Worm (Caenorhabditis elegans) whole organism, L2 larva: ENCODE data around the gene ttm-2.

Experiments
- R02D3.7 ChIP-seq: fragments of 150-350 bp; optimal IDR thresholded peaks from 2 replicates; lab custom pipeline; 2014; ENCODE audit warnings: missing biosample characterization, missing genetic modification characterization
- ama-1 ChIP-seq: fragments of 150-350 bp; optimal IDR thresholded peaks from 2 replicates; lab custom pipeline; 2018; ENCODE audit warnings: inconsistent platforms
- elt-1 ChIP-seq: fragments of 150-350 bp; optimal IDR thresholded peaks from 2 replicates; lab custom pipeline; 2014; ENCODE audit warnings: missing biosample characterization, missing genetic modification characterization
- gmeb-1 ChIP-seq: fragments of 150-350 bp; optimal IDR thresholded peaks from 2 replicates; lab custom pipeline; 2014; ENCODE audit warnings: missing biosample characterization, missing genetic modification characterization
- lin-11 ChIP-seq: fragments of 150-350 bp; sonication (generic microtip); optimal IDR thresholded peaks from 2 replicates; lab custom pipeline; 2014; ENCODE audit warnings: missing biosample characterization, missing genetic modification characterization, inconsistent platforms, mixed read lengths
- nhr-237 ChIP-seq: fragments of 150-350 bp; optimal IDR thresholded peaks from 2 replicates; lab custom pipeline; 2014; ENCODE audit warnings: missing biosample characterization, missing genetic modification characterization
- nhr-77 ChIP-seq: fragments of 150-350 bp; optimal IDR thresholded peaks from 2 replicates; lab custom pipeline; 2014; ENCODE audit warnings: missing biosample characterization, missing genetic modification characterization
- skn-1 ChIP-seq: sonication (generic microtip); optimal IDR thresholded peaks from 2 replicates; lab custom pipeline; 2017; ENCODE audit warnings: missing biosample characterization, missing genetic modification characterization
- snpc-4 ChIP-seq: fragments of 150-350 bp; optimal IDR thresholded peaks from 2 replicates; lab custom pipeline; 2014; ENCODE audit warnings: missing biosample characterization, missing genetic modification characterization
- unc-55 ChIP-seq: fragments of 150-350 bp; sonication (generic microtip); optimal IDR thresholded peaks from 3 replicates; lab custom pipeline; 2014; ENCODE audit warnings: missing biosample characterization, missing genetic modification reagents, missing genetic modification characterization
- unc-62 ChIP-seq: fragments of 150-350 bp; optimal IDR thresholded peaks from 2 replicates; lab custom pipeline; 2014; ENCODE audit warnings: missing biosample characterization, missing genetic modification reagents, missing genetic modification characterization

DNA sequence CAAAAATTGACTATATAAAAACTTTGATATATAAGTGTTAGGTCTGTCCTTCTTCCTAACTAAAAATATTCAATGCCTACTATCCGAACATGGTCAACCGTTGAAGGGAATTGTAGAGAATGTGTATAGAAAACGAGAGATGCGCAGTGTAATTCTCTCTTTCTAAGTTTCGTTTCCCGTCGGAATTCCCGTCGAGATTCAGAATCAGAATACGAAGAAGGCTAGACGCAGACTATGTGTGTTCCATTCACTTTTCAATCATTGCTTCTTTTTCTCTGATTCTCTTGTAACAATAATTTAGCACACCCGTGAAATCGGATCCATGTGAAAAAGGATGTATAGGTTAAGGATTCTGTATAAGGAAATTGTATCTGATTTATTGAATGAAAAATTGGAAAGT, 31.7 kb downstream of the ttm-2 start:
- TF ChIP-seq nhr-77 (tag; lab: Kevin White, UChicago): no peak
- no peak for TF ChIP-seq elt-1 (tag; lab: Kevin White, UChicago)
- TF ChIP-seq nhr-237 (tag; lab: Kevin White, UChicago): no peak
- no peak for TF ChIP-seq R02D3.7 (tag; lab: Kevin White, UChicago)
- no peak for TF ChIP-seq unc-62 (GFP tag; lab: Kevin White, UChicago)
- TF ChIP-seq ama-1: no peak
- no peak for TF ChIP-seq lin-11 (tag; lab: Kevin White, UChicago)
- no peak for TF ChIP-seq snpc-4 (tag; lab: Kevin White, UChicago)
- TF ChIP-seq unc-55 (GFP tag; lab: Kevin White, UChicago): no peak
- TF ChIP-seq skn-1 (tag; lab: Kevin White, UChicago): no peak
- no peak for TF ChIP-seq gmeb-1 (tag; lab: Kevin White, UChicago)
